Worm (Caenorhabditis elegans): ENCODE measurements around the gene F53H4.3.

F53H4.3 gene

ce11 chrX:15887495-15887894 is at the start of gene F53H4.3:
Gene F53H4.3, minus strand, starts transcription at chrX:15887595.
- TF ChIP-seq madf-8 (GFP tag; conservative IDR thresholded peaks at IDR 0.05) (no peak), sea-2 (GFP tag; IDR thresholded peaks at IDR 0.05) (no peak), Y67H2A.10 (GFP tag; conservative IDR thresholded peaks at IDR 0.05) (no peak), ekl-4 (GFP tag; IDR thresholded peaks at IDR 0.05) (no peak), K11D2.4 (GFP tag; IDR thresholded peaks at IDR 0.05) (no peak), egl-44 (GFP tag; IDR thresholded peaks at IDR 0.05) (no peak), T26A5.8 (tag; optimal IDR thresholded peaks at IDR 0.05) (no peak), F49E8.2 (tag; optimal IDR thresholded peaks at IDR 0.05; ENCODE audit: insufficient read depth) (no peak), ceh-100 (GFP tag; IDR thresholded peaks at IDR 0.05) (no peak), F52B5.7 (tag; optimal IDR thresholded peaks at IDR 0.05) (no peak), xnd-1 (tag; optimal IDR thresholded peaks at IDR 0.05) (no peak), F10E7.11 (tag; optimal IDR thresholded peaks at IDR 0.05) (no peak)

ce11 chrX:15932859-15933258 is 45.5 kb upstream of the F53H4.3 start:
- TF ChIP-seq snpc-4 (GFP tag; optimal IDR thresholded peaks at IDR 0.05) (peak; percentile 18), snpc-4 (tag; optimal IDR thresholded peaks at IDR 0.05) (peak in 2 of 4 experiments; percentile 63 to 85), zfh-2 (GFP tag; conservative IDR thresholded peaks at IDR 0.05) (0 out of 2 replicates have a peak, but pooled peaks have one; percentile 25), fkh-3 (tag; optimal IDR thresholded peaks at IDR 0.05) (no peak), Y67H2A.10 (GFP tag; conservative IDR thresholded peaks at IDR 0.05) (no peak)

ce11 chrX:15923440-15923839 is 36.0 kb upstream of the F53H4.3 start, which contains the start of gene F31B9.3:
Gene F31B9.3, plus strand, starts transcription at chrX:15923740.
- TF ChIP-seq tbp1 (GFP tag; optimal IDR thresholded peaks at IDR 0.05) (no peak), xnd-1 (tag; optimal IDR thresholded peaks at IDR 0.05) (no peak)

- TF ChIP-seq F10E7.11 (tag; optimal IDR thresholded peaks at IDR 0.05): no peak
Measured at ce11 chrX:15919372-15919771, 32.0 kb upstream of the F53H4.3 start, which contains the start of gene F31B9.7. Gene F31B9.7, plus strand, starts transcription at chrX:15919672.

ce11 chrX:15917000-15917399 is 29.6 kb upstream of the F53H4.3 start, which contains the start of the genes F31B9.4 and F31B9.2:
Gene F31B9.4, minus strand, starts transcription at chrX:15917100.
Gene F31B9.2, plus strand, starts transcription at chrX:15917367.
- no peak for TF ChIP-seq mes-4 (tag; optimal IDR thresholded peaks at IDR 0.05)
- TF ChIP-seq unc-62 (GFP tag; optimal IDR thresholded peaks at IDR 0.05): no peak
- no peak for TF ChIP-seq nfyb-1 (GFP tag; IDR thresholded peaks at IDR 0.05)
- no peak for TF ChIP-seq atf-7 (tag; optimal IDR thresholded peaks at IDR 0.05)
- TF ChIP-seq athp-1 (tag; optimal IDR thresholded peaks at IDR 0.05): no peak

ce11 chrX:15915774-15916173 is 28.4 kb upstream of the F53H4.3 start:
- TF ChIP-seq snpc-3.4 (tag; optimal IDR thresholded peaks at IDR 0.05) (no peak), pbrm-1 (GFP tag; IDR thresholded peaks at IDR 0.05) (no peak), akir-1 (GFP tag; optimal IDR thresholded peaks at IDR 0.05) (no peak), madf-10 (tag; optimal IDR thresholded peaks at IDR 0.05) (no peak), nhr-90 (tag; optimal IDR thresholded peaks at IDR 0.05) (no peak), lin-26 (GFP tag; IDR thresholded peaks at IDR 0.05) (no peak), egrh-3 (GFP tag; IDR thresholded peaks at IDR 0.05) (no peak)

ce11 chrX:15912841-15913240 is 25.4 kb upstream of the F53H4.3 start:
- TF ChIP-seq cebp-1 (GFP tag; IDR thresholded peaks at IDR 0.05) (no peak), cebp-1 (tag; optimal IDR thresholded peaks at IDR 0.05) (no peak), snpc-4 (GFP tag; optimal IDR thresholded peaks at IDR 0.05) (no peak), snpc-4 (tag; optimal IDR thresholded peaks at IDR 0.05) (no peak), zim-3 (tag; optimal IDR thresholded peaks at IDR 0.05) (peak; percentile 5), egrh-3 (GFP tag; IDR thresholded peaks at IDR 0.05) (peak; percentile 53; the same call in 1 of the 2 replicates), fkh-3 (tag; optimal IDR thresholded peaks at IDR 0.05) (no peak), zfh-2 (GFP tag; conservative IDR thresholded peaks at IDR 0.05) (peak; percentile 84), Y79H2A.3 (GFP tag; conservative IDR thresholded peaks at IDR 0.05) (no peak)

Data from whole organism, young adult.